Worm (Caenorhabditis elegans) whole organism, L4/young adult: ENCODE results near the gene srz-25.
"Not testable (repeated sequence)": the region's sequence is repeated elsewhere in the genome, so short reads cannot be mapped to it uniquely, and the experiment has no call there.

Experiments used
- W03F9.2 ChIP-seq: fragments of 150-350 bp; optimal IDR thresholded peaks from 2 replicates; lab custom pipeline; 2014; ENCODE audit warnings: missing biosample characterization, missing genetic modification characterization
- dao-5 ChIP-seq: sonication (generic microtip); optimal IDR thresholded peaks from 2 replicates; lab custom pipeline; 2016; ENCODE audit warnings: missing genotype, missing genetic modification characterization, moderate library complexity, missing compliant biosample characterization
- him-1 ChIP-seq: sonication (generic microtip); optimal IDR thresholded peaks from 2 replicates; lab custom pipeline; 2016; ENCODE audit warnings: missing genotype, missing genetic modification reagents, missing genetic modification characterization, missing compliant biosample characterization

srz-25 gene

DNA sequence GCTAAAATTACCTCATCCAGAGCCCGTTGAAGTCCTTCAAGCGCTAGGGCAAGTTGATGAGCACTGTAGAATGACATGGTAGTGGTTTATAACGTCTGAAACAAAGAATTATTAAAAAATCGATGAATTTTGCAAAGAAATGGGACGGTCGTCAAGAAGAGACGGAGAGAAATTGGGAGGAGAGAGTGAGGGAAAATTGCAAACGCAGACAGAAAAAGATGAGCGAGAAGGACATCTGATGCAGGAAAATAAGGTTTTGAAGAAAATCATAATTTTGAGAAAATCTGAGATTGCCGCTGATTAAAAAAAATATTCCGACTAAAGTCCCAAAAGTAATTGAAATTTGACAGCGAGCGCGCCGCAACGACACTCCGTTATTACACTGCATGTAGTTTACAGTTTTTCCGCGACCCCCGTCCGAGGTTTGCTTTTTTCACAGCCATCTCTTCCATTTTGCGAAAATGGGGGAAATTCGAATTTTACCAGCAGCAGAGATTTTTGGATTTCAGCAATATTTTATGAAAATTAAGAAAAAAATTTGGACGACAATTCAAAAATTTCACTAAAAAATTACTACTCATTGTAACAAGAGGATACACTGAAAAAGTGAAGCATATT, 2.0 kb upstream of the srz-25 start, which contains the start of gene C18D4.6:
C18D4.6 (minus strand) TSS at position 97 of the 618 bp plus-strand sequence.
- TF ChIP-seq W03F9.2 (tag; lab: Kevin White, UChicago) (no peak), dao-5 (tag; lab: Kevin White, UChicago) (no peak), him-1 (tag; lab: Kevin White, UChicago) (no peak)

ce11 chrV:17539289-17539688, 1.1 kb upstream of the srz-25 start:
- TF ChIP-seq W03F9.2 (tag; lab: Kevin White, UChicago) (no peak), dao-5 (tag; lab: Kevin White, UChicago) (no peak), him-1 (tag; lab: Kevin White, UChicago) (no peak)

DNA sequence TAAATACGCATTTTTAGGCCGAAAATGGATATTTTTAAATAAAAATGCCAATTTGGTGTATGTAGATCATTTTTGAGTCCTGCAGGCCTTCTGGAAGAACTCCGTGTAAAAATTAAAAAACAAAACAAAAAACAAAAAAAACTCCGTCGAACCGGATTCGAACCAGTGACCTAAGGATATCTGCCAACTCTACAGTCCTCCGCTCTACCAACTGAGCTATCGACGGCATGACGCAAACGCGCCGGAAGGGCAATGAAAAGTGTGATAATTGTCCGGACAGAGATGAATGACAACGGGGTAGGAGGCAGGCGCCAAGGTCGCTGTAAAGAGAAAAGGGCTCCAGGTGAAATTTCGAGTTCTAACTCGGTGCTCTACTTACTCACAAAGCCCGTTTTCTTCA, 1.9 kb downstream of the srz-25 start:
- TF ChIP-seq W03F9.2 (tag; lab: Kevin White, UChicago) (no peak), him-1 (tag; lab: Kevin White, UChicago) (no peak), dao-5 (tag; lab: Kevin White, UChicago) (no peak)

DNA sequence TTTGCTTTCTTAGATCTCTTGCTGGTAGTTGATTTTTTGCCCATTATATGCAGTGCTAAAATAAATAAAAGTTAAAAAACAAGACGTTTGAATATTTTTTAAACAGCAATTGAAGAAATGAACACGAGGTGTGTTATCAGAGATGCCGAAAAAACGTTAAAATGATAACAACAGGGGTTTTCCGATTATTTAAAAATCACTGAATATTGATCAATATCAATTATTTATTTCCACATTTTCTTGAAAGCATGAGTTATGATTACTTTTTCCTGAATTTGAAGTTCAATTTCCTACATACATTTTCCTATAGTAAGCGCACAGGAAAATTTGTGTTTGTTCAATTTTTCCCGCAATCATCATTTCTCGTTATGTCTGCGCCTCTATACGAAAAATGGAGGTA, 6.5 kb downstream of the srz-25 start:
- TF ChIP-seq dao-5 (tag; lab: Kevin White, UChicago) (no peak), him-1 (tag; lab: Kevin White, UChicago) (no peak), W03F9.2 (tag; lab: Kevin White, UChicago) (no peak)

DNA sequence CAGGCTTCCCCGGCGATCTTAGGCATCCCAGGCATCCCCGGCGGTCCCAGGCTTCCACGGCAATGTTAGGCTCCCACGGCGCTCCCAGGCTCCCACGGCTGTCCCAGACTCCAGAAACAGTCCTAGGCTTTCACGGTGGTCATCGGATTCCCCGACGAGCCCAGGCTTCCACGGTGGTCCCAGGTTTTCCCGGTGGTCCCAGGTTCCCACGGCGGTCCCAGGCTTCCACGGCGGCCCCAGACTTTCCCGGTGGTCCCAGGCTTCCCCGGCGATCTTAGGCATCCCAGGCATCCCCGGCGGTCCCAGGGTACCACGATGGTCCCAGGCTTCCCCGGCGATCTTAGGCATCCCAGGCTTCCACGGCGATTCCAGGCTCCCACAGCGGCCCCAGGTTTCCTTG, 8.2 kb downstream of the srz-25 start:
- TF ChIP-seq him-1 (tag; lab: Kevin White, UChicago) (no peak), dao-5 (tag; lab: Kevin White, UChicago) (no peak), W03F9.2 (tag; lab: Kevin White, UChicago) (no peak)

ce11 chrV:17549362-17549761, 9.0 kb downstream of the srz-25 start, which contains the start of gene fbxa-176:
fbxa-176 (plus strand) TSS chrV:17549675.
- TF ChIP-seq him-1 (tag; lab: Kevin White, UChicago) (no peak), W03F9.2 (tag; lab: Kevin White, UChicago) (no peak), dao-5 (tag; lab: Kevin White, UChicago) (no peak)

DNA sequence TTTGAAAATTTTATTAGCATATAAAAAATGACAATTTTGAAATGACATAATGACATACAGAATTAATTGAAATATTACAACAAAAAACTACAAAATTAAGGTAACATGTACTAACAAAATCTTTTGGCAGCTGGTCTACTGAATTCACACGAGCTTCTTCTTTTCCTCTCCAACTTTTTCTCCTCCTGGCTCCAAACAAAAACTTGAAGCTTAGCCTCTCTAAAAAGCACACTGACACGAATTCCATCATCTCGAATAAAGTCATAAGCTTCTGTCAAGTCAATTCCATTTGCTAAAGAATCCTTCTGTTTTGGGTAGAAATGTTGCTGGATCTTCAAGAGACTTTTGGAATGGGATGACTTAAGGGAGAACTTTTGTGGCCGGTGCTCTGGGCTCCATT, 11.0 kb downstream of the srz-25 start:
- no peak for TF ChIP-seq dao-5 (tag; lab: Kevin White, UChicago)
- no peak for TF ChIP-seq him-1 (tag; lab: Kevin White, UChicago)
- no peak for TF ChIP-seq W03F9.2 (tag; lab: Kevin White, UChicago)

- no peak for TF ChIP-seq dao-5 (tag; lab: Kevin White, UChicago)
- TF ChIP-seq W03F9.2 (tag; lab: Kevin White, UChicago): no peak
- TF ChIP-seq him-1 (tag; lab: Kevin White, UChicago): no peak
Observed at ce11 chrV:17552759-17553158, 12.4 kb downstream of the srz-25 start, which contains the start of gene C38D9.8. C38D9.8 (minus strand) TSS chrV:17552859.

DNA sequence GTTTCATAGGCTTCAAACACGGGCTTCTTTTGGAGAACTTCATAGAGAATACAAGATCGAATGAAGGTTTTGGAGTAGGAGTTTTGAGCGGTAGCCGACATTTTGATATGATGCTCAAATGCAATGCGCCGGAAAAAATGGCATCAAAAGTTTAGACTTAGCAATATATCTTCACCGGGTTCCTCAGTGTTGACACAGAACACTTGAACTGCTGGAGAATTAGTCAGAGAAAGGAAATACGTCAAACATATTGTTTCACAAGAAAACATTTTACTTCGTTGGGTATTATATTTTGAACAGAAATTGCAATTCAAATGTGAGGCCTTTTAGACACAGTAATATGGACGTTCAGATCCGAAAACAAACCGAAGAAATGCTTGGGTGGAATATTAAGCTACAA, 18.0 kb downstream of the srz-25 start, which contains the start of gene fbxa-174:
fbxa-174 (minus strand) TSS at position 101 of the 400 bp plus-strand sequence.
- TF ChIP-seq him-1 (tag; lab: Kevin White, UChicago): no peak
- TF ChIP-seq W03F9.2 (tag; lab: Kevin White, UChicago): no peak
- no peak for TF ChIP-seq dao-5 (tag; lab: Kevin White, UChicago)

DNA sequence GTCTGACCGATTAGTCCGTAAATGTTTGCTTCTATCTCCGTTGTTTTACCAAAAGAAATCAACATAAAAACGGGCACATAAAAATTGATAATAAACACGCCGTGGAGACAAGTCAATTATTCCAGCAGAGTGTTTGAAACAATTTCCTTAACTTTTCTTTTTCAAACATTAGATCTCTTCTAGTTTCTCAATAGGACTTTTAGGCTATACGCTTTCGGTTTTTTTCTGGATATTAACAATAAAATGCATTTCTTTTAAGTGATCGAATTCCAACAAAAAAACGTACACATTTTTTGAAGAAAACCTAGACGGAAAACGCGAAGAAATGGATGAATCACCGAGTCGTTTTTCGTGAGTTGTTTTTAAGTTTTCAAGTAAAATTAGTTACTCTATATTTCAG, 18.6 kb downstream of the srz-25 start, which contains the start of gene fbxa-172:
fbxa-172 (plus strand) TSS at position 301 of the 400 bp plus-strand sequence.
- TF ChIP-seq W03F9.2 (tag; lab: Kevin White, UChicago) (no peak), dao-5 (tag; lab: Kevin White, UChicago) (no peak), him-1 (tag; lab: Kevin White, UChicago) (no peak)

DNA sequence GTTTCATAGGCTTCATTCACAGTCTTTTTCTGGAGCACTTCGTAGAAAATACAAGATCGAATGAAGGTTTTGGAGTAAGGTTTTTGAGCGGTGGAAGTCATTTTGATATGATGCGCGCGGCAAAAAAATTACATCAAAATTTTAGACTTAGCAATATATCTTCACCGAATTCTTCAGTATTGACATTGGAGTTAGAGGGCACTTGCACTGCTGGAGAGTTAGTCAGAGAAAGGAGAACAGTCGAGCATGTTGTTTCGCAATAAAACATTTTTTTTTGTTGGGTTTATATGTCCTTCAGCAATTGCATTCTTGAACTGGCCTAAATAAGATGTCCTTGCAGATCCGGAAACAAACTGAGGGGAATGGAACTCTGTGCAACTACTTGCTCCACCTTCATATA, 25.5 kb downstream of the srz-25 start, which contains the start of gene fbxa-171:
fbxa-171 (minus strand) TSS at position 101 of the 400 bp plus-strand sequence.
- TF ChIP-seq dao-5 (tag; lab: Kevin White, UChicago) (no peak), him-1 (tag; lab: Kevin White, UChicago) (no peak), W03F9.2 (tag; lab: Kevin White, UChicago) (no peak)

- TF ChIP-seq dao-5 (tag; lab: Kevin White, UChicago) (no peak), W03F9.2 (tag; lab: Kevin White, UChicago) (no peak), him-1 (tag; lab: Kevin White, UChicago) (no peak)
Observed at ce11 chrV:17566850-17567249, 26.5 kb downstream of the srz-25 start, which contains the start of gene C38D9.2. C38D9.2 (plus strand) TSS chrV:17567150.

DNA sequence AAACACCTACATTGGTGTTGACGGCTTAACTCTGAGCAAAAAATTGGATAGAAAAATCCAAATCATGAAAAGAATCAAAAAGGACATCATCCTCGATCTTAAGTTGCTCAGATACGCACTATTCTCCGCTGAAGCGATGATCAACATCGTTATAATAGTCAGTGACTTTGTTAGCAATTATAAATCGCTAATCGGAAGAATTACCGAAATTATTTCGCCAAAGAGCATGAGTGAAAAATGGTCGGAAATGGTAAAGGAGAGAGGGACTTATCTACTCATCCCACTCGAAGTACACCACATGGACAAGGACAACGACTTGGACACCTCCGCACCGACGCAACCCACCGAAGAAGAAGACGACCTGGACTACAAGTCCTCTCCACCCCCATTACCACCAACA, 39.6 kb downstream of the srz-25 start:
- no peak for TF ChIP-seq W03F9.2 (tag; lab: Kevin White, UChicago)

- not testable (repeated sequence) for TF ChIP-seq W03F9.2, dao-5, him-1 (tag; lab: Kevin White, UChicago)
Observed at ce11 chrV:17584352-17584843, 44.0 kb downstream of the srz-25 start, which contains the start of gene fbxa-133. fbxa-133 (plus strand) TSS chrV:17584793.
